Worm (Caenorhabditis elegans): Measurements from ENCODE around the gene glb-14.

ce11 chrV:15575305-15575704, 30.5 kb upstream of the glb-14 start, which contains the start of gene mdt-28:
- TF ChIP-seq him-1 (tag; optimal IDR thresholded peaks at IDR 0.05): no peak
- no peak for TF ChIP-seq W03F9.2 (tag; optimal IDR thresholded peaks at IDR 0.05)

Data from whole organism, L4/young adult.